Worm (Caenorhabditis elegans) whole organism, young adult: Measurements from ENCODE around the gene C56G2.4.

ENCODE experiments used
- B0019.2 ChIP-seq: fragments of 200-800 bp; sonication (Bioruptor generic); conservative IDR thresholded peaks from 2 replicates; pipeline ENCODE4 v1.3.6; 2022; ENCODE audit warnings: missing genetic modification reagents, missing genetic modification characterization, missing compliant biosample characterization
- B0336.3 ChIP-seq: fragments of 200-800 bp; sonication (Bioruptor generic); IDR thresholded peaks from 2 replicates; pipeline ENCODE4 v1.3.6; 2022; ENCODE audit warnings: missing genetic modification characterization, missing compliant biosample characterization
- F22D6.2 ChIP-seq: sonication (generic microtip); optimal IDR thresholded peaks from 2 replicates; lab custom pipeline; 2016; ENCODE audit warnings: mild to moderate bottlenecking, missing genetic modification characterization, missing compliant biosample characterization
- F23B12.7 ChIP-seq: sonication (generic microtip); optimal IDR thresholded peaks from 2 replicates; lab custom pipeline; 2017; ENCODE audit warnings: missing genetic modification characterization, mild to moderate bottlenecking, missing compliant biosample characterization, antibody characterized with exemption, moderate library complexity; ENCODE audit not compliant: insufficient read depth
- F37B4.10 ChIP-seq: fragments of 200-800 bp; sonication (Bioruptor generic); IDR thresholded peaks from 2 replicates; pipeline ENCODE4 v1.3.6; 2022; ENCODE audit warnings: missing genetic modification characterization, missing compliant biosample characterization
- F39B2.1 ChIP-seq: fragments of 200-800 bp; sonication (Bioruptor generic); IDR thresholded peaks from 2 replicates; pipeline ENCODE4 v1.3.6; 2022; ENCODE audit warnings: missing genetic modification reagents, missing genetic modification characterization, missing compliant biosample characterization
- F49E8.2 ChIP-seq: sonication (generic microtip); optimal IDR thresholded peaks from 3 replicates; lab custom pipeline; 2017; ENCODE audit warnings: missing genetic modification characterization, mild to moderate bottlenecking, missing compliant biosample characterization, antibody characterized with exemption, moderate library complexity; ENCODE audit not compliant: insufficient read depth
- F57A8.1 ChIP-seq: fragments of 200-800 bp; sonication (Bioruptor generic); optimal IDR thresholded peaks from 2 replicates; lab custom pipeline; 2018; ENCODE audit warnings: mild to moderate bottlenecking, missing genetic modification characterization, moderate library complexity, missing compliant biosample characterization
- T07F8.4 ChIP-seq: sonication (generic microtip); optimal IDR thresholded peaks from 2 replicates; lab custom pipeline; 2016; ENCODE audit warnings: mild to moderate bottlenecking, missing genetic modification characterization, moderate library complexity, missing compliant biosample characterization
- Y53F4B.3 ChIP-seq: fragments of 200-800 bp; sonication (Bioruptor generic); IDR thresholded peaks from 2 replicates; pipeline ENCODE4 v1.3.6; 2022; ENCODE audit warnings: missing genetic modification reagents, missing genetic modification characterization, missing compliant biosample characterization
- Y53G8AR.9 ChIP-seq: fragments of 200-800 bp; sonication (Bioruptor generic); conservative IDR thresholded peaks from 2 replicates; pipeline ENCODE4 v1.3.6; 2022; ENCODE audit warnings: missing genetic modification reagents, missing genetic modification characterization, missing compliant biosample characterization
- Y67H2A.10 ChIP-seq: fragments of 200-800 bp; sonication (Bioruptor generic); conservative IDR thresholded peaks from 2 replicates; pipeline ENCODE4 v1.3.6; 2022; ENCODE audit warnings: missing genetic modification reagents, missing genetic modification characterization, missing compliant biosample characterization
- Y79H2A.3 ChIP-seq: fragments of 200-800 bp; sonication (Bioruptor generic); conservative IDR thresholded peaks from 2 replicates; pipeline ENCODE4 v1.3.6; 2022; ENCODE audit warnings: missing genetic modification reagents, missing genetic modification characterization, missing compliant biosample characterization
- Y95B8A.8 ChIP-seq: fragments of 200-800 bp; sonication (Bioruptor generic); IDR thresholded peaks from 2 replicates; pipeline ENCODE4 v1.3.6; 2022; ENCODE audit warnings: missing genetic modification reagents, missing genetic modification characterization, missing compliant biosample characterization
- aptf-2 ChIP-seq: fragments of 200-800 bp; sonication (Bioruptor generic); conservative IDR thresholded peaks from 2 replicates; pipeline ENCODE4 v1.3.6; 2022; ENCODE audit warnings: missing genetic modification reagents, missing genetic modification characterization, missing compliant biosample characterization
- attf-3 ChIP-seq: fragments of 200-800 bp; sonication (Bioruptor generic); conservative IDR thresholded peaks from 2 replicates; pipeline ENCODE4 v1.3.6; 2022; ENCODE audit warnings: missing genetic modification reagents, missing genetic modification characterization, missing compliant biosample characterization
- ccch-3 ChIP-seq: fragments of 200-800 bp; sonication (Bioruptor generic); optimal IDR thresholded peaks from 2 replicates; lab custom pipeline; 2018; ENCODE audit warnings: mild to moderate bottlenecking, missing genetic modification characterization, missing compliant biosample characterization
- cebp-2 ChIP-seq: fragments of 200-800 bp; sonication (Bioruptor generic); IDR thresholded peaks from 2 replicates; pipeline ENCODE4 v1.3.6; 2022; ENCODE audit warnings: missing genetic modification characterization, missing compliant biosample characterization
- ceh-27 ChIP-seq: fragments of 200-800 bp; sonication (Bioruptor generic); optimal IDR thresholded peaks from 2 replicates; lab custom pipeline; 2018; ENCODE audit warnings: mild to moderate bottlenecking, missing genetic modification characterization, moderate library complexity, missing compliant biosample characterization
- ceh-40 ChIP-seq: fragments of 200-800 bp; sonication (Bioruptor generic); IDR thresholded peaks from 2 replicates; pipeline ENCODE4 v1.3.6; 2022; ENCODE audit warnings: missing genetic modification characterization, missing compliant biosample characterization
- chd-7 ChIP-seq: sonication (generic microtip); optimal IDR thresholded peaks from 2 replicates; lab custom pipeline; 2016; ENCODE audit warnings: mild to moderate bottlenecking, missing genetic modification characterization, moderate library complexity, missing compliant biosample characterization
- die-1 ChIP-seq: sonication (generic microtip); optimal IDR thresholded peaks from 2 replicates; lab custom pipeline; 2016; ENCODE audit warnings: missing genotype, mild to moderate bottlenecking, missing genetic modification characterization, missing compliant biosample characterization
- egrh-3 ChIP-seq: fragments of 200-800 bp; sonication (Bioruptor generic); IDR thresholded peaks from 2 replicates; pipeline ENCODE4 v1.3.6; 2022; ENCODE audit warnings: missing genetic modification reagents, missing genetic modification characterization, missing compliant biosample characterization
- ekl-4 ChIP-seq: fragments of 200-800 bp; sonication (Bioruptor generic); IDR thresholded peaks from 2 replicates; pipeline ENCODE4 v1.3.6; 2022; ENCODE audit warnings: missing genetic modification reagents, missing genetic modification characterization, missing compliant biosample characterization
- fkh-3 ChIP-seq: sonication (generic microtip); optimal IDR thresholded peaks from 2 replicates; lab custom pipeline; 2016; ENCODE audit warnings: mild to moderate bottlenecking, missing genetic modification characterization, missing compliant biosample characterization
- him-1 ChIP-seq: sonication (generic microtip); optimal IDR thresholded peaks from 2 replicates; lab custom pipeline; 2016; ENCODE audit warnings: missing genotype, missing genetic modification reagents, missing genetic modification characterization, missing compliant biosample characterization
- hlh-12 ChIP-seq: sonication (generic microtip); optimal IDR thresholded peaks from 2 replicates; lab custom pipeline; 2016; ENCODE audit warnings: missing genetic modification characterization, missing compliant biosample characterization
- hlh-26 ChIP-seq: fragments of 200-800 bp; sonication (Bioruptor generic); conservative IDR thresholded peaks from 2 replicates; pipeline ENCODE4 v1.3.6; 2022; ENCODE audit warnings: missing genetic modification reagents, missing genetic modification characterization, missing compliant biosample characterization
- lin-35 ChIP-seq, 3 experiments: fragments of 150-350 bp in 2 of 3; sonication (generic microtip) in 1 of 3; optimal IDR thresholded peaks; 2 replicates each; lab custom pipeline; 2014 to 2018; ENCODE audit warnings: missing biosample characterization in 3 of 3, missing genetic modification characterization in 3 of 3, missing genetic modification reagents in 3 of 3
- lir-1 ChIP-seq: fragments of 200-800 bp; sonication (Bioruptor generic); conservative IDR thresholded peaks from 2 replicates; pipeline ENCODE4 v1.3.6; 2022; ENCODE audit warnings: missing genetic modification reagents, missing genetic modification characterization, missing compliant biosample characterization
- madf-10 ChIP-seq: sonication (generic microtip); optimal IDR thresholded peaks from 2 replicates; lab custom pipeline; 2016; ENCODE audit warnings: mild to moderate bottlenecking, missing genetic modification characterization, missing compliant biosample characterization
- madf-6 ChIP-seq: fragments of 200-800 bp; sonication (Bioruptor generic); IDR thresholded peaks from 2 replicates; pipeline ENCODE4 v1.3.6; 2022; ENCODE audit warnings: missing genetic modification reagents, missing genetic modification characterization, missing compliant biosample characterization
- nfya-1 ChIP-seq: sonication (generic microtip); optimal IDR thresholded peaks from 2 replicates; lab custom pipeline; 2017; ENCODE audit warnings: antibody characterized with exemption, missing compliant biosample characterization, missing genetic modification characterization, borderline replicate concordance; ENCODE audit not compliant: insufficient read depth
- nfya-2 ChIP-seq: fragments of 200-800 bp; sonication (Bioruptor generic); IDR thresholded peaks from 2 replicates; pipeline ENCODE4 v1.3.6; 2022; ENCODE audit warnings: missing genetic modification reagents, missing genetic modification characterization, missing compliant biosample characterization
- nfyb-1 ChIP-seq: fragments of 200-800 bp; sonication (Bioruptor generic); IDR thresholded peaks from 2 replicates; pipeline ENCODE4 v1.3.6; 2022; ENCODE audit warnings: missing genetic modification reagents, missing genetic modification characterization, missing compliant biosample characterization
- nhr-27 ChIP-seq: fragments of 200-800 bp; sonication (Bioruptor generic); optimal IDR thresholded peaks from 2 replicates; lab custom pipeline; 2018; ENCODE audit warnings: mild to moderate bottlenecking, missing genetic modification characterization, moderate library complexity, missing compliant biosample characterization
- repo-1 ChIP-seq: sonication (generic microtip); optimal IDR thresholded peaks from 2 replicates; lab custom pipeline; 2017; ENCODE audit warnings: mild to moderate bottlenecking, missing genetic modification characterization, missing compliant biosample characterization
- sea-2 ChIP-seq: fragments of 200-800 bp; sonication (Bioruptor generic); IDR thresholded peaks from 2 replicates; pipeline ENCODE4 v1.3.6; 2022; ENCODE audit warnings: missing genetic modification characterization, missing compliant biosample characterization
- snpc-1.1 ChIP-seq: sonication (generic microtip); optimal IDR thresholded peaks from 2 replicates; lab custom pipeline; 2017; ENCODE audit warnings: missing genetic modification characterization, mild to moderate bottlenecking, missing compliant biosample characterization, antibody characterized with exemption, moderate library complexity, missing genotype, missing genetic modification reagents; ENCODE audit not compliant: insufficient read depth
- snpc-3.4 ChIP-seq: sonication (generic microtip); optimal IDR thresholded peaks from 2 replicates; lab custom pipeline; 2017; ENCODE audit warnings: missing genetic modification characterization, mild to moderate bottlenecking, missing compliant biosample characterization, antibody characterized with exemption, moderate library complexity, missing genotype, missing genetic modification reagents
- tbx-9 ChIP-seq: sonication (generic microtip); optimal IDR thresholded peaks from 2 replicates; lab custom pipeline; 2016; ENCODE audit warnings: borderline replicate concordance, missing genetic modification characterization, inconsistent platforms, missing compliant biosample characterization
- tlf-1 ChIP-seq: fragments of 200-800 bp; sonication (Bioruptor generic); optimal IDR thresholded peaks from 2 replicates; lab custom pipeline; 2018; ENCODE audit warnings: mild to moderate bottlenecking, missing genetic modification characterization, missing compliant biosample characterization
- unc-130 ChIP-seq: sonication (generic microtip); optimal IDR thresholded peaks from 2 replicates; lab custom pipeline; 2016; ENCODE audit warnings: missing genetic modification reagents, missing genetic modification characterization, missing compliant biosample characterization
- xnd-1 ChIP-seq: sonication (generic microtip); optimal IDR thresholded peaks from 2 replicates; lab custom pipeline; 2016; ENCODE audit warnings: missing genotype, missing genetic modification reagents, missing genetic modification characterization, missing compliant biosample characterization
- zfh-2 ChIP-seq: fragments of 200-800 bp; sonication (Bioruptor generic); conservative IDR thresholded peaks from 2 replicates; pipeline ENCODE4 v1.3.6; 2022; ENCODE audit warnings: missing genetic modification reagents, missing genetic modification characterization, missing compliant biosample characterization
- zim-3 ChIP-seq: sonication (generic microtip); optimal IDR thresholded peaks from 2 replicates; lab custom pipeline; 2017; ENCODE audit warnings: mild to moderate bottlenecking, missing genetic modification characterization, moderate library complexity, missing compliant biosample characterization

Gene C56G2.4

DNA sequence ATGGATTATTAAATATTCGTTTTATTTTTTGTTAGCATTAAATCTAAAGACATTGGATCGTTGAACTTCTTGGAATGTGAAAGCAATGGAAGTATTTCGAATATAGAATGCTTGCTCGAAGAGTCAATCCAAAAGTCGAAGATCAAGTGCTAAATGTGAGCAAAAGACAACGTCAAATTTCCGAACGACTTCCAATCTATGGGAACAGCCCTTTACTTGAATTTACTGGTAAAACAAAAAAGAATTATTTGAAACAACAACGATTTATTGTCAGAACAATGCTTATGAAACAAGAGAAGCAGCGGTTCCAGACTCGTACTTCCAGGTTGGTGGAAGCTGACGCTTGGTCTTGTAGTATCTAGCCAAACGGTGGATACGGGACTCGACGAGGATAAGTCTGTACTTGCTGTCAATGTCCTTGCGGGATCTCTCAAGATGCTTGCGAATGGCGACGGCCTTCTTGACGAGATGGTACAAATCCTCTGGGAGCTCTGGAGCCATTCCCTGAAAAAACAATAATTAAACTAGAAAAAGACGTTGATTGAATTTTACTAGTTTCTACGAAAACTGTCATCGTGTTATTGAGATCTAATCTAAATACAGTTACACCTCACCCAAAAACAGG is 42.4 kb downstream of the C56G2.4 start (continued):
- TF ChIP-seq Y53G8AR.9 (GFP tag; lab: Robert Waterston, UW) = peak; percentile 86
- TF ChIP-seq sea-2 (GFP tag; lab: Robert Waterston, UW) = no peak
- TF ChIP-seq tbx-9 (tag; lab: Kevin White, UChicago) = no peak
- peak; percentile 29 for TF ChIP-seq zim-3 (tag; lab: Kevin White, UChicago)
- TF ChIP-seq F23B12.7 = peak; percentile 62
- peak; percentile 86 for TF ChIP-seq nfyb-1 (GFP tag; lab: Robert Waterston, UW)
- peak; percentile 87 for TF ChIP-seq snpc-3.4 (tag; lab: Kevin White, UChicago)
- no peak for TF ChIP-seq ccch-3 (GFP tag; lab: Kevin White, UChicago)
- TF ChIP-seq zfh-2 = no peak; the same call in 1 of the 2 replicates
- peak; percentile 97 for TF ChIP-seq F49E8.2 (tag; lab: Kevin White, UChicago)
- no peak for TF ChIP-seq madf-10 (tag; lab: Kevin White, UChicago)
- peak; percentile 88 for TF ChIP-seq tlf-1 (GFP tag; lab: Kevin White, UChicago)
- TF ChIP-seq ekl-4 = peak; percentile 85
- TF ChIP-seq hlh-12 (tag; lab: Kevin White, UChicago) = no peak
- no peak for TF ChIP-seq ceh-27 (GFP tag; lab: Kevin White, UChicago)
- no peak for TF ChIP-seq hlh-26
- TF ChIP-seq unc-130 = peak; percentile 82
- peak; percentile 34; the same call in 1 of the 2 replicates for TF ChIP-seq ceh-40 (GFP tag; lab: Robert Waterston, UW)
- no peak for TF ChIP-seq aptf-2
- peak; percentile 82 for TF ChIP-seq F57A8.1 (GFP tag; lab: Kevin White, UChicago)
- peak; percentile 69; the same call in 1 of the 2 replicates for TF ChIP-seq Y79H2A.3
- TF ChIP-seq snpc-1.1 (tag; lab: Kevin White, UChicago) = peak; percentile 67
- peak; percentile 74 for TF ChIP-seq repo-1 (tag; lab: Kevin White, UChicago)
- TF ChIP-seq Y53F4B.3 (GFP tag; lab: Robert Waterston, UW) = no peak
- no peak for TF ChIP-seq B0019.2 (GFP tag; lab: Robert Waterston, UW)
- no peak for TF ChIP-seq fkh-3 (tag; lab: Kevin White, UChicago)
- peak; percentile 56; the same call in 1 of the 2 replicates for TF ChIP-seq Y95B8A.8 (GFP tag; lab: Robert Waterston, UW)

ce11 chrIII:6374947-6375415 is 43.4 kb downstream of the C56G2.4 start, which contains the start of the genes rps-13 and nfx-1:
rps-13 (minus strand) TSS chrIII:6374997.
nfx-1 (plus strand) TSS chrIII:6375379.
- TF ChIP-seq fkh-3 (tag; lab: Kevin White, UChicago) (no peak), nhr-27 (tag; lab: Kevin White, UChicago) (no peak), F22D6.2 (tag; lab: Kevin White, UChicago) (no peak), F23B12.7 (peak; percentile 57), F37B4.10 (GFP tag; lab: Robert Waterston, UW) (no peak), T07F8.4 (tag; lab: Kevin White, UChicago) (no peak), snpc-3.4 (tag; lab: Kevin White, UChicago) (no peak), die-1 (tag; lab: Kevin White, UChicago) (no peak), lir-1 (GFP tag; lab: Robert Waterston, UW) (no peak), B0336.3 (GFP tag; lab: Robert Waterston, UW) (no peak), B0019.2 (GFP tag; lab: Robert Waterston, UW) (no peak), xnd-1 (tag; lab: Kevin White, UChicago) (peak; percentile 2), Y67H2A.10 (GFP tag; lab: Robert Waterston, UW) (no peak), egrh-3 (GFP tag; lab: Robert Waterston, UW) (no peak), nfya-1 (tag; lab: Kevin White, UChicago) (no peak), nfya-2 (GFP tag; lab: Robert Waterston, UW) (no peak), him-1 (tag; lab: Kevin White, UChicago) (no peak), attf-3 (0 out of 2 replicates have a peak, but pooled peaks have one; percentile 19), hlh-12 (tag; lab: Kevin White, UChicago) (no peak), madf-6 (peak; percentile 64; the same call in 1 of the 2 replicates), cebp-2 (no peak), ccch-3 (GFP tag; lab: Kevin White, UChicago) (no peak), F39B2.1 (GFP tag; lab: Robert Waterston, UW) (no peak), lin-35 (GFP tag; optimal IDR thresholded peaks at IDR 0.05; lab: Kevin White, UChicago) (peak in 1 of 3 experiments; percentile 50), chd-7 (no peak)
